Worm (Caenorhabditis elegans) whole organism, L1 larva: ENCODE data around the gene ddl-2.

Experiments
- C04F5.9 ChIP-seq: sonication (generic microtip); optimal IDR thresholded peaks from 2 replicates; lab custom pipeline; 2016; ENCODE audit warnings: missing genetic modification characterization, missing compliant biosample characterization
- alr-1 ChIP-seq: fragments of 200-800 bp; sonication (Bioruptor generic); optimal IDR thresholded peaks from 2 replicates; lab custom pipeline; 2018; ENCODE audit warnings: borderline replicate concordance, mild to moderate bottlenecking, missing genetic modification characterization, missing compliant biosample characterization
- aly-2 ChIP-seq: fragments of 150-350 bp; optimal IDR thresholded peaks from 2 replicates; lab custom pipeline; 2014; ENCODE audit warnings: missing biosample characterization, missing genetic modification characterization
- ama-1 ChIP-seq: fragments of 150-350 bp; optimal IDR thresholded peaks from 2 replicates; lab custom pipeline; 2014
- blmp-1 ChIP-seq: fragments of 150-350 bp; optimal IDR thresholded peaks from 2 replicates; lab custom pipeline; 2014; ENCODE audit warnings: missing biosample characterization, missing genetic modification characterization
- ceh-63 ChIP-seq: fragments of 200-800 bp; sonication (Bioruptor generic); optimal IDR thresholded peaks from 2 replicates; lab custom pipeline; 2018; ENCODE audit warnings: mild to moderate bottlenecking, missing genetic modification characterization, missing compliant biosample characterization
- ceh-82 ChIP-seq, 3 experiments: fragments of 150-350 bp in 1 of 3; sonication (generic microtip) in 2 of 3; optimal IDR thresholded peaks; 2 replicates each; lab custom pipeline; 2014 to 2017; ENCODE audit warnings: missing biosample characterization in 3 of 3, missing genetic modification characterization in 3 of 3
- ceh-90 ChIP-seq: sonication (generic microtip); optimal IDR thresholded peaks from 2 replicates; lab custom pipeline; 2016; ENCODE audit warnings: missing genetic modification characterization, missing compliant biosample characterization
- dpl-1 ChIP-seq, 3 experiments: fragments of 150-350 bp in 2 of 3; sonication (generic microtip) in 1 of 3; optimal IDR thresholded peaks; 2 replicates each; lab custom pipeline; 2014 to 2017; ENCODE audit warnings: missing biosample characterization in 3 of 3, missing genetic modification characterization in 3 of 3, missing genetic modification reagents in 3 of 3
- dsc-1 ChIP-seq: sonication (generic microtip); optimal IDR thresholded peaks from 2 replicates; lab custom pipeline; 2016; ENCODE audit warnings: mild to moderate bottlenecking, missing genetic modification characterization, missing compliant biosample characterization
- efl-1 ChIP-seq, 4 experiments: fragments of 150-350 bp; optimal IDR thresholded peaks in 3 of 4; peaks in 1 of 4; 1 replicate in 1 of 4; 2 replicates in 3 of 4; lab custom pipeline; 2014; ENCODE audit warnings: missing biosample characterization in 2 of 4, missing genetic modification characterization in 2 of 4, missing genetic modification reagents in 2 of 4
- efl-3 ChIP-seq: fragments of 200-800 bp; sonication (Bioruptor generic); optimal IDR thresholded peaks from 2 replicates; lab custom pipeline; 2018; ENCODE audit warnings: mild to moderate bottlenecking, missing genetic modification characterization, missing compliant biosample characterization
- egl-13 ChIP-seq: sonication (generic microtip); optimal IDR thresholded peaks from 2 replicates; lab custom pipeline; 2016; ENCODE audit warnings: missing genotype, missing genetic modification reagents, missing genetic modification characterization, missing compliant biosample characterization
- elt-2 ChIP-seq: sonication (generic microtip); optimal IDR thresholded peaks from 2 replicates; lab custom pipeline; 2016; ENCODE audit warnings: missing genetic modification characterization, mild to moderate bottlenecking, inconsistent platforms, missing compliant biosample characterization, missing genetic modification reagents
- fkh-10 ChIP-seq: sonication (generic microtip); optimal IDR thresholded peaks from 2 replicates; lab custom pipeline; 2017; ENCODE audit warnings: missing biosample characterization, missing genetic modification reagents, missing genetic modification characterization
- fkh-4 ChIP-seq: sonication (generic microtip); optimal IDR thresholded peaks from 2 replicates; lab custom pipeline; 2016; ENCODE audit warnings: missing compliant biosample characterization, missing genetic modification characterization, borderline replicate concordance
- fkh-8 ChIP-seq: sonication (generic microtip); optimal IDR thresholded peaks from 2 replicates; lab custom pipeline; 2016; ENCODE audit warnings: mild to moderate bottlenecking, missing genetic modification characterization, missing compliant biosample characterization
- grh-1 ChIP-seq: fragments of 200-800 bp; sonication (Bioruptor generic); IDR thresholded peaks from 2 replicates; pipeline ENCODE4 v1.3.6; 2022; ENCODE audit warnings: missing genetic modification reagents, missing genetic modification characterization, missing compliant biosample characterization
- hlh-4 ChIP-seq: sonication (generic microtip); optimal IDR thresholded peaks from 2 replicates; lab custom pipeline; 2016; ENCODE audit warnings: mild to moderate bottlenecking, missing genetic modification characterization, missing compliant biosample characterization
- hpl-2 ChIP-seq: fragments of 150-350 bp; optimal IDR thresholded peaks from 2 replicates; lab custom pipeline; 2014; ENCODE audit warnings: missing biosample characterization, missing genetic modification reagents, missing genetic modification characterization
- irx-1 ChIP-seq: sonication (generic microtip); optimal IDR thresholded peaks from 2 replicates; lab custom pipeline; 2016; ENCODE audit warnings: missing genetic modification characterization, missing compliant biosample characterization
- isw-1 ChIP-seq: fragments of 200-800 bp; sonication (Bioruptor generic); IDR thresholded peaks from 2 replicates; pipeline ENCODE4 v1.3.6; 2022; ENCODE audit warnings: missing genetic modification characterization, missing compliant biosample characterization
- jun-1 ChIP-seq: fragments of 150-350 bp; optimal IDR thresholded peaks from 2 replicates; lab custom pipeline; 2014; ENCODE audit warnings: missing biosample characterization, missing genetic modification reagents, missing genetic modification characterization
- lin-14 ChIP-seq: fragments of 200-800 bp; sonication (Bioruptor generic); optimal IDR thresholded peaks from 2 replicates; lab custom pipeline; 2018; ENCODE audit warnings: mild to moderate bottlenecking, missing genetic modification characterization, moderate library complexity, missing compliant biosample characterization
- lin-35 ChIP-seq, 2 experiments: fragments of 150-350 bp; optimal IDR thresholded peaks; 2 replicates each; lab custom pipeline; 2014; ENCODE audit warnings: missing biosample characterization in 2 of 2, missing genetic modification characterization in 2 of 2, missing genetic modification reagents in 2 of 2
- lin-39 ChIP-seq: fragments of 150-350 bp; optimal IDR thresholded peaks from 2 replicates; lab custom pipeline; 2014; ENCODE audit warnings: missing biosample characterization, missing genetic modification reagents, missing genetic modification characterization
- lir-3 ChIP-seq: sonication (generic microtip); optimal IDR thresholded peaks from 2 replicates; lab custom pipeline; 2016; ENCODE audit warnings: mild to moderate bottlenecking, missing genetic modification characterization, moderate library complexity, missing compliant biosample characterization; ENCODE audit not compliant: poor library complexity
- lsy-2 ChIP-seq, 2 experiments: fragments of 150-350 bp; optimal IDR thresholded peaks; 2 replicates each; lab custom pipeline; 2014; ENCODE audit warnings: missing biosample characterization in 2 of 2, missing genetic modification characterization in 2 of 2
- mab-9 ChIP-seq: fragments of 200-800 bp; sonication (Bioruptor generic); IDR thresholded peaks from 2 replicates; pipeline ENCODE4 v1.3.6; 2022; ENCODE audit warnings: missing genetic modification reagents, missing genetic modification characterization, missing compliant biosample characterization
- mdl-1 ChIP-seq, 2 experiments: fragments of 150-350 bp; optimal IDR thresholded peaks; 2 replicates each; lab custom pipeline; 2014 to 2017; ENCODE audit warnings: missing biosample characterization in 2 of 2, missing genetic modification characterization in 2 of 2, inconsistent platforms in 1 of 2
- mep-1 ChIP-seq: fragments of 150-350 bp; optimal IDR thresholded peaks from 2 replicates; lab custom pipeline; 2014; ENCODE audit warnings: missing biosample characterization, missing genetic modification characterization
- nhr-19 ChIP-seq: fragments of 200-800 bp; sonication (Bioruptor generic); conservative IDR thresholded peaks from 2 replicates; pipeline ENCODE4 v1.3.6; 2022; ENCODE audit warnings: missing genetic modification characterization, missing compliant biosample characterization
- nhr-20 ChIP-seq: sonication (generic microtip); optimal IDR thresholded peaks from 2 replicates; lab custom pipeline; 2016; ENCODE audit warnings: mild to moderate bottlenecking, missing genetic modification characterization, missing compliant biosample characterization
- nhr-47 ChIP-seq: sonication (generic microtip); optimal IDR thresholded peaks from 2 replicates; lab custom pipeline; 2016; ENCODE audit warnings: mild to moderate bottlenecking, missing genetic modification characterization, moderate library complexity, missing compliant biosample characterization
- nhr-77 ChIP-seq: fragments of 150-350 bp; optimal IDR thresholded peaks from 2 replicates; lab custom pipeline; 2014; ENCODE audit warnings: missing biosample characterization, missing genetic modification characterization
- nhr-84 ChIP-seq: sonication (generic microtip); optimal IDR thresholded peaks from 2 replicates; lab custom pipeline; 2017; ENCODE audit warnings: missing biosample characterization, missing genetic modification characterization
- nhr-85 ChIP-seq: sonication (generic microtip); peaks from one replicate; lab custom pipeline; 2016; ENCODE audit warnings: missing genetic modification characterization, inconsistent platforms, missing compliant biosample characterization
- pag-3 ChIP-seq: sonication (generic microtip); optimal IDR thresholded peaks from 2 replicates; lab custom pipeline; 2017; ENCODE audit warnings: missing genetic modification characterization, mild to moderate bottlenecking, missing compliant biosample characterization, antibody characterized with exemption, borderline replicate concordance; ENCODE audit not compliant: insufficient read depth
- snpc-4 ChIP-seq: fragments of 150-350 bp; optimal IDR thresholded peaks from 2 replicates; lab custom pipeline; 2014; ENCODE audit warnings: missing biosample characterization, missing genetic modification characterization
- snu-23 ChIP-seq: sonication (generic microtip); optimal IDR thresholded peaks from 2 replicates; lab custom pipeline; 2016; ENCODE audit warnings: missing genetic modification characterization, missing compliant biosample characterization
- sptf-1 ChIP-seq: fragments of 150-350 bp; optimal IDR thresholded peaks from 2 replicates; lab custom pipeline; 2014; ENCODE audit warnings: missing biosample characterization, missing genetic modification characterization
- swsn-7 ChIP-seq: sonication (generic microtip); optimal IDR thresholded peaks from 2 replicates; lab custom pipeline; 2016; ENCODE audit warnings: missing genetic modification characterization, missing compliant biosample characterization
- tbx-2 ChIP-seq: sonication (generic microtip); optimal IDR thresholded peaks from 2 replicates; lab custom pipeline; 2016; ENCODE audit warnings: missing genetic modification characterization, missing compliant biosample characterization
- unc-86 ChIP-seq: sonication (generic microtip); optimal IDR thresholded peaks from 2 replicates; lab custom pipeline; 2016; ENCODE audit warnings: missing genetic modification characterization, missing compliant biosample characterization
- vab-15 ChIP-seq: sonication (generic microtip); optimal IDR thresholded peaks from 2 replicates; lab custom pipeline; 2017; ENCODE audit warnings: missing genotype, mild to moderate bottlenecking, missing genetic modification characterization, missing compliant biosample characterization
- xbp-1 ChIP-seq: sonication (generic microtip); optimal IDR thresholded peaks from 2 replicates; lab custom pipeline; 2016; ENCODE audit warnings: missing genetic modification characterization, missing compliant biosample characterization
- zag-1 ChIP-seq: fragments of 150-350 bp; optimal IDR thresholded peaks from 2 replicates; lab custom pipeline; 2014; ENCODE audit warnings: missing biosample characterization, missing genetic modification characterization
- zip-4 ChIP-seq: fragments of 200-800 bp; sonication (Bioruptor generic); optimal IDR thresholded peaks from 2 replicates; lab custom pipeline; 2018; ENCODE audit warnings: mild to moderate bottlenecking, missing genetic modification characterization, moderate library complexity, missing compliant biosample characterization
- ztf-4 ChIP-seq: fragments of 150-350 bp; optimal IDR thresholded peaks from 2 replicates; lab custom pipeline; 2014; ENCODE audit warnings: missing biosample characterization, missing genetic modification characterization

ddl-2 gene

DNA sequence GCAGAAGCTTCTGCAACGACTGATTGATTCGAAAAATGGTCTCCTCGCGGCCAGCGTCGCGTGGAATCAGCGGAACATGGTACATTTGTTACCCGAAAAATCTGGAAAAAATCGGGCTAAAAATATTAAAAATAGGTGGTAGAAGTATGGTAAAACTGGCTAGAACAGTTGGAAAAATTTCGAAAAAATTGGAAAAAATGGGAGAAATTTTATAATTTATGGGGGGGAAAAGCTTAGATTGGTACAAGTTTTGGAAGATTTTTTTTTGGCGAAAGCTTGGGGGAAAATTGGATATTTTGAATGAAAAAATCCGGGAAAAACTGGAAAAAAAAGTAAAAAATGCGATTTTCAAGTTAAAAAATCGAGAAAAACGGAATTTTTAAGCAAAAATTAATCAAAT is at the start of gene ddl-2:
Gene ddl-2 (minus strand): TSS at position 101 of the 400 bp plus-strand sequence.
- TF ChIP-seq vab-15 (tag; lab: Kevin White, UChicago) = no peak
- no peak for TF ChIP-seq nhr-19
- no peak for TF ChIP-seq zag-1 (tag; lab: Kevin White, UChicago)
- TF ChIP-seq irx-1 (tag; lab: Kevin White, UChicago) = no peak
- no peak for TF ChIP-seq nhr-77 (tag; lab: Kevin White, UChicago)
- no peak for TF ChIP-seq hlh-4 (tag; lab: Kevin White, UChicago)
- no peak for TF ChIP-seq dsc-1
- TF ChIP-seq mab-9 (GFP tag; lab: Robert Waterston, UW) = no peak
- TF ChIP-seq isw-1 = no peak
- TF ChIP-seq lin-39 (tag; lab: Kevin White, UChicago) = no peak

DNA sequence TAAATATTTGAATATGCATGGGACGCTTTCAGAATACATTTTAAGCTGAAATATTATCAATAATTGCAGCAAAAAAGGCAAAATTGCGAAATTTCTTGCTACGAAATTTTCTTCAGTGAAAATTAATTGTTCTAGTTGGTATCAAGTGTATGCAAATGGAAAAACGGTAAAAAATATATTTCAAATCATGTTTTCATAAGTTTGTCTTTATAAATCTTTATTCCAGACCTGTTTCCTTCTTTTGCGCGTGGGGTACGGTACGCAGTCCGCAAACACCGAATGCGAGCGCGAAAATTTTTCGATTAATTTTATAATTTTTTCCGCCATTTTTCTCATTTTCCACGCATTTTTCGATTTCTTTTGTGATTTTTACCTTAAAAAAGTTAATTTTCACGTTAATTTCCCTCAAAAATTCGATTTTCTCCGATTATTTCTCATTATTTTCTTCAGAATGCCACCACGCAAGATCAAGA is 49.1 kb upstream of the ddl-2 start, which contains the start of the genes fbxc-23 and csc-1:
Gene fbxc-23 (minus strand): TSS at position 51 of the 473 bp plus-strand sequence.
Gene csc-1 (plus strand): TSS at position 451 of the 473 bp plus-strand sequence.
- peak; percentile 89 to 95 for TF ChIP-seq lin-35 (GFP tag; optimal IDR thresholded peaks at IDR 0.05; lab: Kevin White, UChicago)
- TF ChIP-seq aly-2 (tag; lab: Kevin White, UChicago) = no peak
- peak; percentile 51 for TF ChIP-seq nhr-47 (tag; lab: Kevin White, UChicago)
- TF ChIP-seq fkh-10 = no peak
- peak; percentile 73 for TF ChIP-seq snu-23 (GFP tag; lab: Kevin White, UChicago)
- TF ChIP-seq sptf-1 (tag; lab: Kevin White, UChicago) = no peak
- peak; percentile 48 for TF ChIP-seq swsn-7 (tag; lab: Kevin White, UChicago)
- TF ChIP-seq lin-14 (GFP tag; lab: Kevin White, UChicago) = peak; percentile 43
- TF ChIP-seq grh-1 (GFP tag; lab: Robert Waterston, UW) = peak; percentile 48; the same call in 1 of the 2 replicates
- TF ChIP-seq C04F5.9 (tag; lab: Kevin White, UChicago) = no peak
- no peak for TF ChIP-seq nhr-84 (tag; lab: Kevin White, UChicago)
- TF ChIP-seq hpl-2 (GFP tag; lab: Kevin White, UChicago) = no peak
- TF ChIP-seq efl-3 (GFP tag; lab: Kevin White, UChicago) = no peak
- TF ChIP-seq ceh-82 (tag; optimal IDR thresholded peaks at IDR 0.05; lab: Kevin White, UChicago) = peak; percentile 20 to 42 (median 28)
- TF ChIP-seq irx-1 (tag; lab: Kevin White, UChicago) = peak; percentile 53
- TF ChIP-seq egl-13 (tag; lab: Kevin White, UChicago) = no peak
- no peak for TF ChIP-seq alr-1 (tag; lab: Kevin White, UChicago)
- TF ChIP-seq lir-3 (tag; lab: Kevin White, UChicago) = no peak
- peak; percentile 75 for TF ChIP-seq mep-1 (tag; lab: Kevin White, UChicago)
- TF ChIP-seq xbp-1 (tag; lab: Kevin White, UChicago) = peak; percentile 39
- peak; percentile 93 to 96 for TF ChIP-seq efl-1 (optimal IDR thresholded peaks at IDR 0.05; lab: Kevin White, UChicago)
- TF ChIP-seq efl-1 (GFP tag; optimal IDR thresholded peaks at IDR 0.05 in 1 of 2; lab: Kevin White, UChicago) = peak; percentile 95 to 99
- TF ChIP-seq tbx-2 (tag; lab: Kevin White, UChicago) = peak; percentile 45
- peak; percentile 48 for TF ChIP-seq nhr-19
- peak; percentile 60 for TF ChIP-seq nhr-20
- TF ChIP-seq ceh-63 (GFP tag; lab: Kevin White, UChicago) = no peak
- TF ChIP-seq snpc-4 (tag; lab: Kevin White, UChicago) = peak; percentile 60
- TF ChIP-seq ama-1 = no peak
- no peak for TF ChIP-seq pag-3 (tag; lab: Kevin White, UChicago)
- TF ChIP-seq ztf-4 (tag; lab: Kevin White, UChicago) = no peak
- peak; percentile 91 to 96 (median 93) for TF ChIP-seq dpl-1 (GFP tag; optimal IDR thresholded peaks at IDR 0.05; lab: Kevin White, UChicago)
- TF ChIP-seq jun-1 (tag; lab: Kevin White, UChicago) = no peak
- no peak; the same call in 1 of the 2 replicates for TF ChIP-seq isw-1
- no peak for TF ChIP-seq zip-4 (GFP tag; lab: Kevin White, UChicago)
- peak; percentile 97 to 99 for TF ChIP-seq lsy-2 (tag; optimal IDR thresholded peaks at IDR 0.05; lab: Kevin White, UChicago)
- peak; percentile 33 for TF ChIP-seq dsc-1
- no peak for TF ChIP-seq zag-1 (tag; lab: Kevin White, UChicago)
- TF ChIP-seq nhr-85 = peak; percentile 34
- TF ChIP-seq blmp-1 (tag; lab: Kevin White, UChicago) = peak; percentile 76
- TF ChIP-seq mdl-1 (tag; optimal IDR thresholded peaks at IDR 0.05; lab: Kevin White, UChicago) = peak in 1 of 2 experiments; percentile 41
- no peak for TF ChIP-seq ceh-90 (tag; lab: Kevin White, UChicago)
- no peak for TF ChIP-seq elt-2 (tag; lab: Kevin White, UChicago)
- TF ChIP-seq fkh-8 = peak; percentile 25
- TF ChIP-seq vab-15 (tag; lab: Kevin White, UChicago) = no peak
- no peak for TF ChIP-seq hlh-4 (tag; lab: Kevin White, UChicago)
- peak; percentile 20 for TF ChIP-seq fkh-4 (tag; lab: Kevin White, UChicago)
- no peak for TF ChIP-seq unc-86 (tag; lab: Kevin White, UChicago)
- peak; percentile 21 for TF ChIP-seq nhr-77 (tag; lab: Kevin White, UChicago)
